Worm (Caenorhabditis elegans): Measurements from ENCODE around the gene sna-2.
A peak's percentile ranks its signal among the peaks of the same experiment; 100 is the strongest.
"Not testable (repeated sequence)": the region's sequence is repeated elsewhere in the genome, so short reads cannot be mapped to it uniquely, and the experiment has no call there.

The sna-2 gene

ce11 chrIV:9742883-9743282 lies 34.6 kb downstream of the sna-2 start, which contains the start of gene C28D4.7:
TSS of gene C28D4.7 (minus strand) at chrIV:9743147.
- no peak for TF ChIP-seq ceh-82 (tag; optimal IDR thresholded peaks at IDR 0.05)
- TF ChIP-seq skn-1 (tag; optimal IDR thresholded peaks at IDR 0.05): no peak
- no peak for TF ChIP-seq ZK546.5 (tag; optimal IDR thresholded peaks at IDR 0.05)
- TF ChIP-seq nhr-25 (tag; optimal IDR thresholded peaks at IDR 0.05): no peak
- no peak for TF ChIP-seq nhr-12 (tag; optimal IDR thresholded peaks at IDR 0.05)
- no peak for TF ChIP-seq nhr-67 (tag; optimal IDR thresholded peaks at IDR 0.05)
- TF ChIP-seq daf-12 (tag; optimal IDR thresholded peaks at IDR 0.05): no peak
- TF ChIP-seq nfya-1 (tag; optimal IDR thresholded peaks at IDR 0.05; ENCODE audit: insufficient read depth): no peak
- TF ChIP-seq aly-2 (tag; optimal IDR thresholded peaks at IDR 0.05): no peak
- TF ChIP-seq zag-1 (tag; optimal IDR thresholded peaks at IDR 0.05): no peak
- TF ChIP-seq snpc-4 (tag; optimal IDR thresholded peaks at IDR 0.05): no peak
- no peak for TF ChIP-seq nhr-237 (tag; optimal IDR thresholded peaks at IDR 0.05)

- TF ChIP-seq nhr-237, zag-1, pha-4 (tag; optimal IDR thresholded peaks at IDR 0.05): not testable (repeated sequence)
These were observed 36.4 kb downstream of the sna-2 start, which contains the start of gene gln-6 for ce11 chrIV:9740851-9741549. TSS of gene gln-6 (minus strand) at chrIV:9740901.

ce11 chrIV:9739001-9739400 lies 38.4 kb downstream of the sna-2 start:
- TF ChIP-seq sea-2 (GFP tag; optimal IDR thresholded peaks at IDR 0.05): no peak
- no peak for TF ChIP-seq fkh-10 (GFP tag; optimal IDR thresholded peaks at IDR 0.05)
- TF ChIP-seq nhr-23 (tag; optimal IDR thresholded peaks at IDR 0.05): no peak
- TF ChIP-seq jun-1 (tag; optimal IDR thresholded peaks at IDR 0.05): no peak
- no peak for TF ChIP-seq lin-39 (tag; optimal IDR thresholded peaks at IDR 0.05)
- TF ChIP-seq elt-1 (tag; optimal IDR thresholded peaks at IDR 0.05): no peak
- no peak for TF ChIP-seq ceh-28 (tag; optimal IDR thresholded peaks at IDR 0.05)
- TF ChIP-seq nhr-237 (tag; optimal IDR thresholded peaks at IDR 0.05): no peak
- TF ChIP-seq eor-1 (tag; optimal IDR thresholded peaks at IDR 0.05): no peak
- no peak for TF ChIP-seq elt-2 (tag; optimal IDR thresholded peaks at IDR 0.05)
- TF ChIP-seq nhr-43 (tag; optimal IDR thresholded peaks at IDR 0.05; ENCODE audit: poor library complexity, severe bottlenecking): no peak
- no peak for TF ChIP-seq ceh-9 (tag; optimal IDR thresholded peaks at IDR 0.05)
- TF ChIP-seq egl-5 (tag; optimal IDR thresholded peaks at IDR 0.05): no peak
- TF ChIP-seq egl-27 (tag; optimal IDR thresholded peaks at IDR 0.05): no peak
- TF ChIP-seq nhr-67 (tag; optimal IDR thresholded peaks at IDR 0.05): no peak

ce11 chrIV:9738194-9738593 lies 39.2 kb downstream of the sna-2 start, which contains the start of gene C28D4.10:
TSS of gene C28D4.10 (plus strand) at chrIV:9738494.
- no peak for TF ChIP-seq hmg-11 (tag; optimal IDR thresholded peaks at IDR 0.05)
- TF ChIP-seq ceh-82 (tag; optimal IDR thresholded peaks at IDR 0.05): no peak
- no peak for TF ChIP-seq ama-1 (optimal IDR thresholded peaks at IDR 0.05)
- TF ChIP-seq ztf-11 (tag; optimal IDR thresholded peaks at IDR 0.05): no peak
- no peak for TF ChIP-seq nhr-237 (tag; optimal IDR thresholded peaks at IDR 0.05)
- TF ChIP-seq ZK546.5 (tag; optimal IDR thresholded peaks at IDR 0.05): no peak
- TF ChIP-seq nhr-76 (tag; optimal IDR thresholded peaks at IDR 0.05): no peak
- no peak for TF ChIP-seq ceh-9 (tag; optimal IDR thresholded peaks at IDR 0.05)
- no peak for TF ChIP-seq elt-2 (tag; optimal IDR thresholded peaks at IDR 0.05)
- TF ChIP-seq nhr-43 (tag; optimal IDR thresholded peaks at IDR 0.05; ENCODE audit: poor library complexity, severe bottlenecking): no peak
- TF ChIP-seq nhr-25 (tag; optimal IDR thresholded peaks at IDR 0.05): no peak
- no peak for TF ChIP-seq mml-1 (tag; optimal IDR thresholded peaks at IDR 0.05)
- no peak for TF ChIP-seq snpc-4 (tag; optimal IDR thresholded peaks at IDR 0.05)
- TF ChIP-seq skn-1 (tag; optimal IDR thresholded peaks at IDR 0.05): no peak

ce11 chrIV:9737204-9737790 lies 40.1 kb downstream of the sna-2 start, which contains the start of gene cka-1:
TSS of gene cka-1 (minus strand) at chrIV:9737621.
- TF ChIP-seq nfya-1 (tag; optimal IDR thresholded peaks at IDR 0.05; ENCODE audit: insufficient read depth) (peak; percentile 13), pqm-1 (tag; optimal IDR thresholded peaks at IDR 0.05) (peak; percentile 56), mdl-1 (tag; optimal IDR thresholded peaks at IDR 0.05) (no peak), elt-2 (tag; optimal IDR thresholded peaks at IDR 0.05) (peak; percentile 65)

All from whole organism, L3 larva.